Fruit fly (Drosophila melanogaster): ENCODE results near the gene gry.

DNA sequence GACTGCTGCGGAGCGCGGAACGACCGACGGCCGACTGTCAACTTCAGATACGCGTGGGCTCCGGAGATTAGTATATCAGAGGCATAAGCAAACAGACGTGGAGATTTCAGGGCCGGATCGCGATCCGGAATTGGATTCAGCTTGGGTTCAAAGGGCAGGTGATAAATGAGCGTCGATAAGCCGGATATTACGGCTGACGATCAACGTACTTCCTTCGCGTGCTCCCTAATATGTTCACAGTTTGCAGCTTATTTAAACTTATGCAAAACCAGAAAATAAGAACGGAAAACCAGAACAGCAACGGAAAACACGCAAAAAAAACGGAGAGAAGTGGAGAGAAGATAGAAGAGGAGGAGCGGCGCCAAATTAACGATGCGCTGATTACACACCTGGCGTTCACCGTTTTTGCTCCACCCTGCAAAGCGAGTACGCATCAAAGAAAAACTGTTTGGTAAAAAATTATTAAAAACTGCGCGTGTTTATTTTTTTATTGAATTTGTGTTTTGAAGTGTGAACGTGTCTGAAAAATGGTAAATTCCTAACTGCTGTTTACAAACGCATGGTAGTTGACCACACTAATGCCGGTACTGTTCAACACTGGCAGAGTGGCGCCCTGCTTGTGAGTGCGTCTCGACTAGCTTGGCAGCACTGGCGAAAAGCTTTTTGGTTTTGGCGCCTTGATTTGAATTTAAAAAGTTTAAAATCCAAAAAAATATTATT is 40.3 kb downstream of the gry start, which contains the start of gene CG17746:
- no peak for TF ChIP-seq pan (optimal IDR thresholded peaks at IDR 0.05)
- TF ChIP-seq CG8478 (optimal IDR thresholded peaks at IDR 0.05): no peak
- no peak for TF ChIP-seq usp (GFP tag; optimal IDR thresholded peaks at IDR 0.05)
- TF ChIP-seq EcR (GFP tag; optimal IDR thresholded peaks at IDR 0.05): no peak

Measured in whole organism.